Fruit fly (Drosophila melanogaster): ENCODE measurements around the gene CG14712.

Gene CG14712

dm6 chr3R:11623025-11623424, 5.5 kb upstream of the CG14712 start, which contains the start of gene CG14711 (continued):
- TF ChIP-seq CG12769 (tag; optimal IDR thresholded peaks at IDR 0.05) = no peak
- TF ChIP-seq CG31388 (GFP tag; optimal IDR thresholded peaks at IDR 0.05) = peak; percentile 62
- peak; percentile 76; the same call in 2 of the 3 replicates for TF ChIP-seq CG14860 (GFP tag; IDR thresholded peaks at IDR 0.05; ENCODE audit: partially characterized antibody)
- no peak for TF ChIP-seq cg (GFP tag; optimal IDR thresholded peaks at IDR 0.05)
- peak; percentile 45 for TF ChIP-seq CG17802 (tag; optimal IDR thresholded peaks at IDR 0.05)
- peak; percentile 64 for TF ChIP-seq CG12219 (GFP tag; optimal IDR thresholded peaks at IDR 0.05)
- TF ChIP-seq CG10462 (GFP tag; optimal IDR thresholded peaks at IDR 0.05) = peak; percentile 83
- peak; percentile 78 for TF ChIP-seq HHEX (GFP tag; optimal IDR thresholded peaks at IDR 0.05)
- TF ChIP-seq pho (GFP tag; optimal IDR thresholded peaks at IDR 0.05) = peak; percentile 75
- 0 out of 2 replicates have a peak, but pooled peaks have one; percentile 28 for TF ChIP-seq gsb (GFP tag; IDR thresholded peaks at IDR 0.05)
- peak; percentile 78 for TF ChIP-seq Ets97D (GFP tag; optimal IDR thresholded peaks at IDR 0.05)
- no peak for TF ChIP-seq da (GFP tag; optimal IDR thresholded peaks at IDR 0.05)
- peak; percentile 90 for TF ChIP-seq az2 (GFP tag; optimal IDR thresholded peaks at IDR 0.05)
- TF ChIP-seq sima (GFP tag; optimal IDR thresholded peaks at IDR 0.05) = no peak
- TF ChIP-seq so (GFP tag; IDR thresholded peaks at IDR 0.05) = peak; percentile 88; the same call in 2 of the 3 replicates
- TF ChIP-seq bowl (GFP tag; IDR thresholded peaks at IDR 0.05) = peak; percentile 74; the same call in 1 of the 2 replicates
- TF ChIP-seq dmrt99B (tag; optimal IDR thresholded peaks at IDR 0.05) = no peak
- peak; percentile 83 for TF ChIP-seq otp (GFP tag; IDR thresholded peaks at IDR 0.05)
- TF ChIP-seq CHES-1-like (GFP tag; optimal IDR thresholded peaks at IDR 0.05) = peak; percentile 65
- peak; percentile 64; the same call in 1 of the 2 replicates for TF ChIP-seq CG8765 (GFP tag; IDR thresholded peaks at IDR 0.05)
- TF ChIP-seq Ssrp (tag; optimal IDR thresholded peaks at IDR 0.05) = peak; percentile 80
- peak; percentile 76; the same call in 2 of the 3 replicates for TF ChIP-seq CG3726 (GFP tag; IDR thresholded peaks at IDR 0.05)
- peak; percentile 66 for TF ChIP-seq CG7987 (GFP tag; optimal IDR thresholded peaks at IDR 0.05)
- TF ChIP-seq CG12071 (GFP tag; optimal IDR thresholded peaks at IDR 0.05) = no peak
- peak; percentile 84 for TF ChIP-seq zen (tag; optimal IDR thresholded peaks at IDR 0.05)
- TF ChIP-seq ttk (GFP tag; IDR thresholded peaks at IDR 0.05) = peak; percentile 72
- no peak for TF ChIP-seq gcm (GFP tag; optimal IDR thresholded peaks at IDR 0.05)
- TF ChIP-seq CG12155 (GFP tag; optimal IDR thresholded peaks at IDR 0.05) = peak; percentile 85
- TF ChIP-seq CG15011 (GFP tag; optimal IDR thresholded peaks at IDR 0.05) = no peak
- peak; percentile 89 for TF ChIP-seq unpg (GFP tag; optimal IDR thresholded peaks at IDR 0.05)
- TF ChIP-seq chn (GFP tag; optimal IDR thresholded peaks at IDR 0.05) = peak; percentile 80
- no peak for TF ChIP-seq Sry-β (GFP tag; optimal IDR thresholded peaks at IDR 0.05)
- TF ChIP-seq CG30431 (GFP tag; optimal IDR thresholded peaks at IDR 0.05) = peak; percentile 66
- TF ChIP-seq wdn (GFP tag; IDR thresholded peaks at IDR 0.05) = peak; percentile 78
- TF ChIP-seq hkb (optimal IDR thresholded peaks at IDR 0.05) = no peak
- peak; percentile 89 for TF ChIP-seq hkb (GFP tag; IDR thresholded peaks at IDR 0.05)
- peak; percentile 36 for TF ChIP-seq shn (GFP tag; optimal IDR thresholded peaks at IDR 0.05)
- no peak for TF ChIP-seq jigr1 (GFP tag; IDR thresholded peaks at IDR 0.05)
- TF ChIP-seq disco-r (GFP tag; optimal IDR thresholded peaks at IDR 0.05) = no peak
- peak; percentile 81 for TF ChIP-seq CG7372 (GFP tag; IDR thresholded peaks at IDR 0.05)
- TF ChIP-seq HmgZ (tag; optimal IDR thresholded peaks at IDR 0.05) = peak; percentile 90
- peak; percentile 54 for TF ChIP-seq CG9876 (GFP tag; optimal IDR thresholded peaks at IDR 0.05)
- TF ChIP-seq D (optimal IDR thresholded peaks at IDR 0.05) = no peak
- TF ChIP-seq D (GFP tag; optimal IDR thresholded peaks at IDR 0.05) = peak; percentile 75
- peak; percentile 26 for TF ChIP-seq Usf (GFP tag; optimal IDR thresholded peaks at IDR 0.05)
- TF ChIP-seq CTCF (GFP tag; optimal IDR thresholded peaks at IDR 0.05) = peak; percentile 6
- peak; percentile 58 for TF ChIP-seq jumu (GFP tag; optimal IDR thresholded peaks at IDR 0.05)
- TF ChIP-seq dan (GFP tag; IDR thresholded peaks at IDR 0.05) = no peak
- TF ChIP-seq CG6791 (GFP tag; IDR thresholded peaks at IDR 0.05; ENCODE audit: partially characterized antibody) = peak; percentile 75
- peak; percentile 79 for TF ChIP-seq esg (GFP tag; conservative IDR thresholded peaks at IDR 0.05)
- TF ChIP-seq her (GFP tag; optimal IDR thresholded peaks at IDR 0.05) = no peak
- peak; percentile 61; the same call in 1 of the 2 replicates for TF ChIP-seq CG2129 (GFP tag; IDR thresholded peaks at IDR 0.05; ENCODE audit: partially characterized antibody)

All from whole organism, embryonic.